Worm (Caenorhabditis elegans) whole organism, L4 larva: ENCODE data around the gene C45H4.21.

Experiments used
- D1046.2 ChIP-seq: fragments of 200-800 bp; sonication (Bioruptor generic); IDR thresholded peaks from 2 replicates; pipeline ENCODE4 v1.3.6; 2022; ENCODE audit warnings: missing genetic modification characterization, missing compliant biosample characterization
- F10B5.3 ChIP-seq: sonication (generic microtip); optimal IDR thresholded peaks from 2 replicates; lab custom pipeline; 2016; ENCODE audit warnings: mild to moderate bottlenecking, missing genetic modification characterization, missing compliant biosample characterization
- T26A8.4 ChIP-seq: fragments of 200-800 bp; sonication (Bioruptor generic); IDR thresholded peaks from 2 replicates; pipeline ENCODE4 v1.3.6; 2022; ENCODE audit warnings: missing genetic modification characterization, missing compliant biosample characterization
- Y48G9A.11 ChIP-seq: fragments of 200-800 bp; sonication (Bioruptor generic); IDR thresholded peaks from 2 replicates; pipeline ENCODE4 v1.3.6; 2022; ENCODE audit warnings: missing genetic modification reagents, missing genetic modification characterization, missing compliant biosample characterization
- ZK337.2 ChIP-seq: fragments of 200-800 bp; sonication (Bioruptor generic); IDR thresholded peaks from 2 replicates; pipeline ENCODE4 v1.3.6; 2022; ENCODE audit warnings: missing genetic modification reagents, missing genetic modification characterization, missing compliant biosample characterization
- ZK546.5 ChIP-seq, 2 experiments: sonication (generic microtip); optimal IDR thresholded peaks; 2 replicates each; lab custom pipeline; 2017; ENCODE audit warnings: missing biosample characterization in 2 of 2, missing genetic modification characterization in 2 of 2
- aha-1 ChIP-seq: fragments of 150-350 bp; peaks from one replicate; lab custom pipeline; 2014; ENCODE audit warnings: missing biosample characterization, missing genetic modification characterization
- ama-1 ChIP-seq: fragments of 150-350 bp; optimal IDR thresholded peaks from 2 replicates; lab custom pipeline; 2014; ENCODE audit warnings: inconsistent platforms, mixed read lengths
- arid-1 ChIP-seq: fragments of 200-800 bp; sonication (Bioruptor generic); conservative IDR thresholded peaks from 2 replicates; pipeline ENCODE4 v1.3.6; 2022; ENCODE audit warnings: missing genetic modification reagents, missing genetic modification characterization, missing compliant biosample characterization
- ceh-20 ChIP-seq: fragments of 200-800 bp; sonication (Bioruptor generic); IDR thresholded peaks from 2 replicates; pipeline ENCODE4 v1.3.6; 2022; ENCODE audit warnings: missing genetic modification reagents, missing genetic modification characterization, missing compliant biosample characterization
- ceh-28 ChIP-seq: fragments of 150-350 bp; optimal IDR thresholded peaks from 2 replicates; lab custom pipeline; 2014; ENCODE audit warnings: missing biosample characterization, missing genetic modification reagents, missing genetic modification characterization
- ceh-82 ChIP-seq: sonication (generic microtip); optimal IDR thresholded peaks from 2 replicates; lab custom pipeline; 2017; ENCODE audit warnings: missing biosample characterization, missing genetic modification characterization
- daf-16 ChIP-seq, 3 experiments: sonication (generic microtip); optimal IDR thresholded peaks; 2 replicates each; lab custom pipeline; 2016 to 2017; ENCODE audit warnings: missing genetic modification characterization in 3 of 3, missing genetic modification reagents in 3 of 3, mild to moderate bottlenecking in 2 of 3, missing compliant biosample characterization in 2 of 3, missing biosample characterization in 1 of 3, moderate library complexity in 1 of 3
- daf-8 ChIP-seq: fragments of 200-800 bp; sonication (Bioruptor generic); IDR thresholded peaks from 2 replicates; pipeline ENCODE4 v1.3.6; 2022; ENCODE audit warnings: missing genetic modification characterization, missing compliant biosample characterization
- dmd-6 ChIP-seq: fragments of 200-800 bp; sonication (Bioruptor generic); IDR thresholded peaks from 2 replicates; pipeline ENCODE4 v1.3.6; 2022; ENCODE audit warnings: missing genetic modification reagents, missing genetic modification characterization, missing compliant biosample characterization
- dmd-9 ChIP-seq: fragments of 200-800 bp; sonication (Bioruptor generic); IDR thresholded peaks from 2 replicates; pipeline ENCODE4 v1.3.6; 2022; ENCODE audit warnings: missing genetic modification reagents, missing genetic modification characterization, missing compliant biosample characterization
- dpl-1 ChIP-seq: fragments of 150-350 bp; optimal IDR thresholded peaks from 2 replicates; lab custom pipeline; 2014; ENCODE audit warnings: missing biosample characterization, missing genetic modification reagents, missing genetic modification characterization
- duxl-1 ChIP-seq: sonication (generic microtip); optimal IDR thresholded peaks from 2 replicates; lab custom pipeline; 2016; ENCODE audit warnings: mild to moderate bottlenecking, missing genetic modification characterization, moderate library complexity, missing compliant biosample characterization; ENCODE audit not compliant: poor library complexity
- egl-43 ChIP-seq: fragments of 200-800 bp; sonication (Bioruptor generic); IDR thresholded peaks from 2 replicates; pipeline ENCODE4 v1.3.6; 2022; ENCODE audit warnings: missing genetic modification reagents, missing genetic modification characterization, missing compliant biosample characterization
- fkh-10 ChIP-seq: fragments of 150-350 bp; optimal IDR thresholded peaks from 2 replicates; lab custom pipeline; 2014; ENCODE audit warnings: missing biosample characterization, missing genetic modification reagents, missing genetic modification characterization
- fos-1 ChIP-seq: fragments of 150-350 bp; optimal IDR thresholded peaks from 2 replicates; lab custom pipeline; 2014; ENCODE audit warnings: missing biosample characterization, missing genetic modification characterization
- hmg-1.1 ChIP-seq: fragments of 200-800 bp; sonication (Bioruptor generic); IDR thresholded peaks from 2 replicates; pipeline ENCODE4 v1.3.6; 2022; ENCODE audit warnings: missing genetic modification reagents, missing genetic modification characterization, missing compliant biosample characterization
- lim-7 ChIP-seq: fragments of 200-800 bp; sonication (Bioruptor generic); IDR thresholded peaks from 2 replicates; pipeline ENCODE4 v1.3.6; 2022; ENCODE audit warnings: missing genetic modification characterization, missing compliant biosample characterization
- lin-15B ChIP-seq: fragments of 150-350 bp; sonication (generic microtip); optimal IDR thresholded peaks from 3 replicates; lab custom pipeline; 2014; ENCODE audit warnings: missing biosample characterization, missing genetic modification characterization
- lin-39 ChIP-seq: fragments of 150-350 bp; optimal IDR thresholded peaks from 2 replicates; lab custom pipeline; 2014; ENCODE audit warnings: missing biosample characterization, missing genetic modification reagents, missing genetic modification characterization
- mdt-29 ChIP-seq: fragments of 200-800 bp; sonication (Bioruptor generic); IDR thresholded peaks from 2 replicates; pipeline ENCODE4 v1.3.6; 2022; ENCODE audit warnings: missing genetic modification reagents, missing genetic modification characterization, missing compliant biosample characterization
- mep-1 ChIP-seq: fragments of 150-350 bp; sonication (generic microtip); optimal IDR thresholded peaks from 3 replicates; lab custom pipeline; 2014; ENCODE audit warnings: missing biosample characterization, missing genetic modification characterization
- mes-2 ChIP-seq: sonication (generic microtip); optimal IDR thresholded peaks from 2 replicates; lab custom pipeline; 2016; ENCODE audit warnings: missing genotype, mild to moderate bottlenecking, missing genetic modification characterization, missing compliant biosample characterization; ENCODE audit not compliant: poor library complexity, severe bottlenecking
- mxl-3 ChIP-seq: fragments of 200-800 bp; sonication (Bioruptor generic); optimal IDR thresholded peaks from 2 replicates; lab custom pipeline; 2018; ENCODE audit warnings: mild to moderate bottlenecking, missing genetic modification characterization, missing compliant biosample characterization
- nhr-102 ChIP-seq: sonication (generic microtip); optimal IDR thresholded peaks from 2 replicates; lab custom pipeline; 2016; ENCODE audit warnings: mild to moderate bottlenecking, missing genetic modification characterization, moderate library complexity, missing compliant biosample characterization
- nhr-42 ChIP-seq: fragments of 200-800 bp; sonication (Bioruptor generic); IDR thresholded peaks from 2 replicates; pipeline ENCODE4 v1.3.6; 2022; ENCODE audit warnings: missing genetic modification characterization, missing compliant biosample characterization
- nhr-6 ChIP-seq: fragments of 150-350 bp; optimal IDR thresholded peaks from 2 replicates; lab custom pipeline; 2014; ENCODE audit warnings: missing biosample characterization, missing genetic modification characterization
- nhr-77 ChIP-seq: fragments of 150-350 bp; optimal IDR thresholded peaks from 2 replicates; lab custom pipeline; 2014; ENCODE audit warnings: missing biosample characterization, missing genetic modification characterization
- pqm-1 ChIP-seq: sonication (generic microtip); optimal IDR thresholded peaks from 2 replicates; lab custom pipeline; 2017; ENCODE audit warnings: missing biosample characterization, missing genetic modification characterization
- rbr-2 ChIP-seq: sonication (generic microtip); optimal IDR thresholded peaks from 2 replicates; lab custom pipeline; 2016; ENCODE audit warnings: missing genotype, missing genetic modification characterization, missing compliant biosample characterization
- set-16 ChIP-seq: fragments of 200-800 bp; sonication (Bioruptor generic); IDR thresholded peaks from 2 replicates; pipeline ENCODE4 v1.3.6; 2022; ENCODE audit warnings: missing genetic modification reagents, missing genetic modification characterization, missing compliant biosample characterization
- skn-1 ChIP-seq: fragments of 150-350 bp; optimal IDR thresholded peaks from 2 replicates; lab custom pipeline; 2014; ENCODE audit warnings: missing biosample characterization, missing genetic modification characterization
- snpc-4 ChIP-seq: fragments of 150-350 bp; optimal IDR thresholded peaks from 2 replicates; lab custom pipeline; 2014; ENCODE audit warnings: missing biosample characterization, missing genetic modification characterization
- spr-1 ChIP-seq: sonication (generic microtip); optimal IDR thresholded peaks from 2 replicates; lab custom pipeline; 2016; ENCODE audit warnings: mild to moderate bottlenecking, missing genetic modification characterization, missing compliant biosample characterization
- tra-1 ChIP-seq: fragments of 200-800 bp; sonication (Bioruptor generic); IDR thresholded peaks from 2 replicates; pipeline ENCODE4 v1.3.6; 2022; ENCODE audit warnings: missing genetic modification reagents, missing genetic modification characterization, missing compliant biosample characterization
- unc-39 ChIP-seq: sonication (generic microtip); optimal IDR thresholded peaks from 2 replicates; lab custom pipeline; 2017; ENCODE audit warnings: missing biosample characterization, missing genetic modification characterization
- unc-62 ChIP-seq, 3 experiments: fragments of 150-350 bp in 1 of 3; sonication (generic microtip); optimal IDR thresholded peaks in 2 of 3; peaks in 1 of 3; 1 replicate in 1 of 3; 2 replicates in 2 of 3; lab custom pipeline; 2014 to 2017; ENCODE audit warnings: missing biosample characterization in 3 of 3, missing genetic modification characterization in 3 of 3, missing genetic modification reagents in 3 of 3, missing genotype in 1 of 3
- vab-7 ChIP-seq: fragments of 200-800 bp; sonication (Bioruptor generic); IDR thresholded peaks from 2 replicates; pipeline ENCODE4 v1.3.6; 2022; ENCODE audit warnings: missing genetic modification reagents, missing genetic modification characterization, missing compliant biosample characterization
- zfp-3 ChIP-seq: fragments of 200-800 bp; sonication (Bioruptor generic); conservative IDR thresholded peaks from 2 replicates; pipeline ENCODE4 v1.3.6; 2022; ENCODE audit warnings: missing genetic modification reagents, missing genetic modification characterization, missing compliant biosample characterization
- ztf-11 ChIP-seq: fragments of 150-350 bp; optimal IDR thresholded peaks from 2 replicates; lab custom pipeline; 2014; ENCODE audit warnings: missing biosample characterization, missing genetic modification characterization

C45H4.21 gene

DNA sequence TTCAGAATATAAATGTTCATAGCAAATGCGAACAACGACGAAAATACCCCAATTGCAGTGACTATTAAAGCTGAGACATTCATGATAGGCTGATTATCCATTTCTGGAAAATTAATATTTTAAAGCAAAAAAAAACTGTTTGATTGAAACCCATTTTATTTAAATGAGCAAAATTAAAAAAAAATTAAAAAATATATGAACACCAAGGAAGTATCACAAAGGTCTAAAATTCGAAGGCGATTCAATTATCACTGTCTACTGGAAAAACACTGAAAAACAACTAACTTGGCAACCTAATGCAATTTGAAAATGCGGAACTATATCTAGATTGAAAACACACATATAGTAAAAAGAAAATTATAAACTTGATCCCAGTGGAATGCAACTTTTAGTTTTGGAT, 41.8 kb upstream of the C45H4.21 start, which contains the start of gene srbc-42 (continued):
- TF ChIP-seq D1046.2 (GFP tag; lab: Robert Waterston, UW) = no peak

DNA sequence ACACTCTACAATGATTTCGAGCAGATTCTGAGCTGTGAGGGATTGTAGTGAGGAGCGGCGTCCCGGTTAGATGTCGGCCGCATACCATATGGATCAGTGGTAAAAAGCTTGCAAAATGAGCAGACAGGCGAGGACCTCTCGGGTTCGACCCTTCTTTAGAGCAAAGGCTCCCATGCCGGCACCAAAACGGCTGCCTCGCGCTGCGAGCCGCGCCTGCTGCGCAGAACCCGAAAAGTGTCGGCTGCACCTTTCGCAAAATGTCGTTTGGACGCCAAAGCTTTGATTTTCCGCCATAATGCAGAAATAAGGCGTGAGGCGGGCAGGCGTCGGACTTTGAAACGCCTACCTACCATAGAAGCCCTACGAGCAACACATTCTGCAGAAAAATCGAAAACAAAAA, 41.1 kb upstream of the C45H4.21 start:
- TF ChIP-seq Y48G9A.11 = peak; percentile 71; the same call in 1 of the 2 replicates
- TF ChIP-seq skn-1 (tag; lab: Kevin White, UChicago) = no peak
- 0 out of 2 replicates have a peak, but pooled peaks have one; percentile 41 for TF ChIP-seq D1046.2 (GFP tag; lab: Robert Waterston, UW)
- TF ChIP-seq dmd-6 (GFP tag; lab: Robert Waterston, UW) = no peak
- no peak for TF ChIP-seq mep-1 (tag; lab: Kevin White, UChicago)
- no peak for TF ChIP-seq zfp-3 (GFP tag; lab: Robert Waterston, UW)
- peak; percentile 70 for TF ChIP-seq egl-43
- no peak for TF ChIP-seq ama-1
- TF ChIP-seq mes-2 (tag; lab: Kevin White, UChicago) = no peak
- TF ChIP-seq set-16 (GFP tag; lab: Robert Waterston, UW) = peak; percentile 91
- no peak for TF ChIP-seq hmg-1.1
- no peak for TF ChIP-seq daf-16 (GFP tag; optimal IDR thresholded peaks at IDR 0.05; lab: Kevin White, UChicago)
- no peak for TF ChIP-seq daf-16 (tag; optimal IDR thresholded peaks at IDR 0.05; lab: Kevin White, UChicago)
- no peak for TF ChIP-seq lin-39 (tag; lab: Kevin White, UChicago)
- no peak for TF ChIP-seq ceh-82 (tag; lab: Kevin White, UChicago)
- no peak for TF ChIP-seq arid-1 (GFP tag; lab: Robert Waterston, UW)
- TF ChIP-seq mdt-29 = no peak
- TF ChIP-seq ztf-11 (tag; lab: Kevin White, UChicago) = no peak
- no peak for TF ChIP-seq unc-62 (GFP tag; optimal IDR thresholded peaks at IDR 0.05 in 1 of 2; lab: Kevin White, UChicago)
- TF ChIP-seq unc-62 (tag; optimal IDR thresholded peaks at IDR 0.05; lab: Kevin White, UChicago) = no peak
- TF ChIP-seq rbr-2 = no peak
- TF ChIP-seq, all 104 proteins: peak for 4

DNA sequence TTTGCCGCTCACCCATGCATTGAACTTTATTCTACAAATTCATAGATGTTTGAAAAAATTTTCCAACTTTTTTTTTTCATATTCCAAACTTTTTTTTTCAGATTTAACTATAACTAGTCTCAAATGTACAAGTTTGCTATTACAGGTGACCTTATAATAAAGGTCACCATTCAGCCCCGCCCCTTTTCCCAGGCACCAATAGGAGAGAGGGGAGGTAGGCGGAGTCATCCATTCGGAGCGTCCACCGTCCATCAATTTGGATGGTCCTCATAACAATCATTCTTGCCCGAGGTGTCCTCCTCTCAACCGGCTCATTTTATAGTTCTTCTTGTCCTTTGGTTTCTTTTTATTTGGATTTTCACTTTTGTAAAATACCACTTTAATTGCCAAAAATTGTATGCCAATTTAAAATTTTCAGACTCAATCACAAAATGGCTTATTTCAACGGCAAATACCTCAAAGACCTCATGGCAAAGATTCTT, 38.6 kb upstream of the C45H4.21 start, which contains the start of gene Y5H2B.3:
Gene Y5H2B.3 (plus strand): TSS at position 432 of the 482 bp plus-strand sequence.
- TF ChIP-seq unc-39 = no peak
- TF ChIP-seq dmd-9 (GFP tag; lab: Robert Waterston, UW) = no peak
- TF ChIP-seq ceh-28 (tag; lab: Kevin White, UChicago) = no peak
- TF ChIP-seq zfp-3 (GFP tag; lab: Robert Waterston, UW) = no peak
- TF ChIP-seq ZK337.2 = no peak
- no peak for TF ChIP-seq duxl-1 (tag; lab: Kevin White, UChicago)
- no peak for TF ChIP-seq ceh-20 (GFP tag; lab: Robert Waterston, UW)
- no peak for TF ChIP-seq spr-1 (tag; lab: Kevin White, UChicago)

DNA sequence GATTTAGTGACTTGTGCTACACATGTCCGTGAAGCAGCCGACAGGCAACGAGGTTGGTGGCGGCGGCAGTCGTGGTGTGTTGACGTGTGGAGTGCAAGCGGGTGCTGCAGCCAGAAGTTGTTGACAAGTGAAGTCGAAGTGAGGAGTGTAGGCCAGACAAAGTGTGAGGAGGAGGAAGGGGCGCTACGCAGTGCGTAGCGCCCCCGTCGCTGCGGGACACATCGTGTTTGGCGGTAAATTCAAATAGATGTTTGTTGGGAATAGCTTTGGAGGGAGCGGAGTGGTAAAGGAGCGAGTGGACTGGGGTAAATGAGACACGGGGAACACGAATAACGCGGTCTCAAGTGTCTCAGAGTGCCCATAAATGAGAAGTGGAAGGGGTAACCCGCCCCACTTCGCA, 36.2 kb upstream of the C45H4.21 start:
- TF ChIP-seq daf-8 (GFP tag; lab: Robert Waterston, UW) = no peak
- 0 out of 2 replicates have a peak, but pooled peaks have one; percentile 32 for TF ChIP-seq set-16 (GFP tag; lab: Robert Waterston, UW)
- TF ChIP-seq F10B5.3 (tag; lab: Kevin White, UChicago) = no peak
- TF ChIP-seq aha-1 (tag; lab: Kevin White, UChicago) = peak; percentile 62
- TF ChIP-seq spr-1 (tag; lab: Kevin White, UChicago) = no peak

DNA sequence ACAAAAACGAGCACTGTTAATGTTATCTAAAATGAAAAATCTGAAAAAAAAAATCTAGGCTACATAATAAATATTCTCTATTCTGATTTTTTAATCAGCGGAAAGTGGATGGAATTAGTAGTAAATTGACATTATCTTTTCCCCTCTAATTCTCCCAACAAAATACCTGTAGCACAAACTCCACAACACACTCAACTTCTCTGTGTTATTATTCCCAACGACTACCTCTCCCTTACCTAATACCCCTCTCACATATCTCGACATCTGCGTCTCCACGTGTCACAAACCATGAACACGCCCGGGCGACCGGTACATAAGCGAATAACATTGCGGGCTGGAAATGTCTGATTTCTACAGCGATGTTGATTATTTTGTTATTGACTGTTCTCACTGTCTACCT, 33.8 kb upstream of the C45H4.21 start, which contains the start of gene cyp-33C2:
Gene cyp-33C2 (plus strand): TSS at position 327 of the 400 bp plus-strand sequence.
- TF ChIP-seq fos-1 (tag; lab: Kevin White, UChicago) (no peak), tra-1 (GFP tag; lab: Robert Waterston, UW) (no peak), vab-7 (GFP tag; lab: Robert Waterston, UW) (no peak), mxl-3 (GFP tag; lab: Kevin White, UChicago) (no peak), snpc-4 (tag; lab: Kevin White, UChicago) (no peak), nhr-42 (GFP tag; lab: Robert Waterston, UW) (no peak), hmg-1.1 (no peak), nhr-102 (tag; lab: Kevin White, UChicago) (no peak), T26A8.4 (no peak), nhr-6 (tag; lab: Kevin White, UChicago) (no peak), fkh-10 (GFP tag; lab: Kevin White, UChicago) (no peak), lin-15B (no peak), nhr-77 (no peak), ZK546.5 (tag; optimal IDR thresholded peaks at IDR 0.05; lab: Kevin White, UChicago) (no peak), dpl-1 (GFP tag; lab: Kevin White, UChicago) (no peak), daf-16 (GFP tag; optimal IDR thresholded peaks at IDR 0.05; lab: Kevin White, UChicago) (no peak), daf-16 (tag; optimal IDR thresholded peaks at IDR 0.05; lab: Kevin White, UChicago) (peak; percentile 25), lim-7 (GFP tag; lab: Robert Waterston, UW) (no peak), pqm-1 (tag; lab: Kevin White, UChicago) (no peak)
